Fruit fly (Drosophila melanogaster) whole organism, embryonic: ENCODE measurements around the gene CG4218.

Experiments used
- ATbp ChIP-seq: fragments of 200-800 bp; sonication (Bioruptor generic); optimal IDR thresholded peaks from 2 replicates; lab custom pipeline; 2017; ENCODE audit warnings: missing biosample characterization, mild to moderate bottlenecking, missing genetic modification characterization, missing genetic modification reagents
- Abd-B ChIP-seq: fragments of 200-800 bp; sonication (Bioruptor generic); optimal IDR thresholded peaks from 2 replicates; lab custom pipeline; 2018; ENCODE audit warnings: missing biosample characterization, mild to moderate bottlenecking, missing genetic modification characterization, moderate library complexity
- Aef1 ChIP-seq: fragments of 200-800 bp; sonication (Bioruptor generic); IDR thresholded peaks from 3 replicates; pipeline ENCODE4 v1.3.6; 2022; ENCODE audit warnings: missing biosample characterization, missing genetic modification characterization
- Asciz ChIP-seq: fragments of 200-800 bp; sonication (Bioruptor generic); optimal IDR thresholded peaks from 2 replicates; lab custom pipeline; 2017; ENCODE audit warnings: missing biosample characterization, mild to moderate bottlenecking, missing genetic modification characterization, missing genetic modification reagents
- CG10147 ChIP-seq: fragments of 200-800 bp; sonication (Bioruptor generic); optimal IDR thresholded peaks from 2 replicates; lab custom pipeline; 2019; ENCODE audit warnings: missing biosample characterization, mild to moderate bottlenecking, missing genetic modification characterization, moderate library complexity
- CG10654 ChIP-seq: fragments of 200-800 bp; sonication (Bioruptor generic); optimal IDR thresholded peaks from 2 replicates; lab custom pipeline; 2016; ENCODE audit warnings: missing biosample characterization, missing genetic modification characterization
- CG11696 ChIP-seq: fragments of 200-800 bp; sonication (Bioruptor generic); IDR thresholded peaks from 2 replicates; pipeline ENCODE4 v1.3.6; 2022; ENCODE audit warnings: missing biosample characterization, missing genetic modification characterization
- CG1233 ChIP-seq: fragments of 200-800 bp; sonication (Bioruptor generic); optimal IDR thresholded peaks from 4 replicates; lab custom pipeline; 2018; ENCODE audit warnings: missing biosample characterization, mild to moderate bottlenecking, missing genetic modification characterization
- CG15601 ChIP-seq: fragments of 200-800 bp; sonication (Bioruptor generic); optimal IDR thresholded peaks from 3 replicates; lab custom pipeline; 2019; ENCODE audit warnings: missing biosample characterization, mild to moderate bottlenecking, missing genetic modification characterization, moderate library complexity
- CG16815 ChIP-seq: fragments of 200-800 bp; sonication (Bioruptor generic); optimal IDR thresholded peaks from 3 replicates; lab custom pipeline; 2017; ENCODE audit warnings: missing biosample characterization, mild to moderate bottlenecking, missing genetic modification characterization
- CG17359 ChIP-seq: fragments of 200-800 bp; sonication (Bioruptor generic); optimal IDR thresholded peaks from 3 replicates; lab custom pipeline; 2018; ENCODE audit warnings: missing biosample characterization, mild to moderate bottlenecking, missing genetic modification characterization, moderate library complexity
- CG17568 ChIP-seq: fragments of 200-800 bp; sonication (Bioruptor generic); optimal IDR thresholded peaks from 2 replicates; lab custom pipeline; 2018; ENCODE audit warnings: missing biosample characterization, mild to moderate bottlenecking, missing genetic modification characterization, moderate library complexity
- CG17912 ChIP-seq: fragments of 200-800 bp; sonication (Bioruptor generic); optimal IDR thresholded peaks from 2 replicates; lab custom pipeline; 2018; ENCODE audit warnings: missing biosample characterization, mild to moderate bottlenecking, missing genetic modification characterization
- CG31388 ChIP-seq: fragments of 200-800 bp; sonication (Bioruptor generic); optimal IDR thresholded peaks from 2 replicates; lab custom pipeline; 2016; ENCODE audit warnings: missing biosample characterization, missing genetic modification characterization
- CG33213 ChIP-seq: fragments of 200-800 bp; sonication (Bioruptor generic); optimal IDR thresholded peaks from 3 replicates; lab custom pipeline; 2016; ENCODE audit warnings: missing biosample characterization, missing genetic modification characterization
- CG3407 ChIP-seq: fragments of 200-800 bp; sonication (Bioruptor generic); optimal IDR thresholded peaks from 2 replicates; lab custom pipeline; 2018; ENCODE audit warnings: missing biosample characterization, mild to moderate bottlenecking, missing genetic modification characterization
- CG3847 ChIP-seq: fragments of 200-800 bp; sonication (Bioruptor generic); IDR thresholded peaks from 2 replicates; pipeline ENCODE4 v1.3.6; 2022; ENCODE audit warnings: missing biosample characterization, missing genetic modification characterization
- CG3995 ChIP-seq: fragments of 200-800 bp; sonication (Bioruptor generic); optimal IDR thresholded peaks from 3 replicates; lab custom pipeline; 2016; ENCODE audit warnings: missing biosample characterization, missing genetic modification characterization
- CG5953 ChIP-seq: fragments of 200-800 bp; sonication (Bioruptor generic); IDR thresholded peaks from 2 replicates; pipeline ENCODE4 v1.3.6; 2022; ENCODE audit warnings: missing biosample characterization, missing genetic modification characterization
- CG7556 ChIP-seq: fragments of 200-800 bp; sonication (Bioruptor generic); optimal IDR thresholded peaks from 2 replicates; lab custom pipeline; 2017; ENCODE audit warnings: missing biosample characterization, mild to moderate bottlenecking, missing genetic modification characterization
- CG7745 ChIP-seq: fragments of 200-800 bp; sonication (Bioruptor generic); optimal IDR thresholded peaks from 2 replicates; lab custom pipeline; 2018; ENCODE audit warnings: missing biosample characterization, mild to moderate bottlenecking, missing genetic modification characterization, moderate library complexity
- CG8944 ChIP-seq: fragments of 200-800 bp; sonication (Bioruptor generic); optimal IDR thresholded peaks from 3 replicates; lab custom pipeline; 2016; ENCODE audit warnings: missing biosample characterization, missing genetic modification characterization
- CkIIα-i1 ChIP-seq: fragments of 200-800 bp; sonication (Bioruptor generic); IDR thresholded peaks from 2 replicates; pipeline ENCODE4 v1.3.6; 2022; ENCODE audit warnings: missing biosample characterization, missing genetic modification characterization
- Dad ChIP-seq: fragments of 200-800 bp; sonication (Bioruptor generic); optimal IDR thresholded peaks from 3 replicates; lab custom pipeline; 2016; ENCODE audit warnings: missing biosample characterization, missing genetic modification characterization
- Deaf1 ChIP-seq: fragments of 200-800 bp; optimal IDR thresholded peaks from 3 replicates; lab custom pipeline; 2019; ENCODE audit warnings: missing biosample characterization, mild to moderate bottlenecking, missing genetic modification characterization, moderate library complexity
- Ets97D ChIP-seq: fragments of 200-800 bp; sonication (Bioruptor generic); optimal IDR thresholded peaks from 3 replicates; lab custom pipeline; 2016; ENCODE audit warnings: missing biosample characterization, missing genetic modification characterization
- Fer2 ChIP-seq: fragments of 200-800 bp; sonication (Bioruptor generic); optimal IDR thresholded peaks from 2 replicates; lab custom pipeline; 2018; ENCODE audit warnings: missing biosample characterization, mild to moderate bottlenecking, missing genetic modification characterization, moderate library complexity
- Gug ChIP-seq: fragments of 200-800 bp; sonication (Bioruptor generic); IDR thresholded peaks from 4 replicates; pipeline ENCODE4 v1.3.6; 2022; ENCODE audit warnings: missing biosample characterization, missing genetic modification characterization
- Kr ChIP-seq: fragments of 200-800 bp; sonication (Bioruptor generic); optimal IDR thresholded peaks from 2 replicates; lab custom pipeline; 2017; ENCODE audit warnings: missing biosample characterization, mild to moderate bottlenecking, missing genetic modification characterization
- Rfx ChIP-seq: fragments of 200-800 bp; sonication (Bioruptor generic); IDR thresholded peaks from 2 replicates; pipeline ENCODE4 v1.3.6; 2022; ENCODE audit warnings: missing biosample characterization, missing genetic modification characterization
- Tbp ChIP-seq: fragments of >200 bp; optimal IDR thresholded peaks from 2 replicates; lab custom pipeline; 2018; ENCODE audit warnings: missing biosample characterization, missing genetic modification characterization
- Vsx1 ChIP-seq: fragments of 200-800 bp; sonication (Bioruptor generic); optimal IDR thresholded peaks from 2 replicates; lab custom pipeline; 2017; ENCODE audit warnings: missing biosample characterization, mild to moderate bottlenecking, missing genetic modification characterization, missing genetic modification reagents
- ara ChIP-seq: fragments of 200-800 bp; sonication (Bioruptor generic); IDR thresholded peaks from 2 replicates; pipeline ENCODE4 v1.3.6; 2022; ENCODE audit warnings: missing biosample characterization, missing genetic modification characterization
- ase ChIP-seq: fragments of 200-800 bp; sonication (Bioruptor generic); IDR thresholded peaks from 3 replicates; pipeline ENCODE4 v1.3.6; 2022; ENCODE audit warnings: missing biosample characterization, missing genetic modification characterization
- ash1 ChIP-seq: fragments of 200-800 bp; sonication (Bioruptor generic); optimal IDR thresholded peaks from 2 replicates; lab custom pipeline; 2018; ENCODE audit warnings: missing biosample characterization, mild to moderate bottlenecking, missing genetic modification characterization
- bigmax ChIP-seq: fragments of 200-800 bp; sonication (Bioruptor generic); optimal IDR thresholded peaks from 2 replicates; lab custom pipeline; 2018; ENCODE audit warnings: missing biosample characterization, mild to moderate bottlenecking, missing genetic modification characterization
- cas ChIP-seq: fragments of 200-800 bp; sonication (Bioruptor generic); IDR thresholded peaks from 2 replicates; pipeline ENCODE4 v1.3.6; 2022; ENCODE audit warnings: missing biosample characterization, missing genetic modification characterization
- dati ChIP-seq: fragments of 200-800 bp; sonication (Bioruptor generic); IDR thresholded peaks from 2 replicates; pipeline ENCODE4 v1.3.6; 2022; ENCODE audit warnings: missing biosample characterization, missing genetic modification characterization
- eyg ChIP-seq: fragments of 200-800 bp; sonication (Bioruptor generic); optimal IDR thresholded peaks from 3 replicates; lab custom pipeline; 2016; ENCODE audit warnings: missing biosample characterization, missing genetic modification characterization
- ftz-f1 ChIP-seq: fragments of 200-800 bp; sonication (Bioruptor generic); optimal IDR thresholded peaks from 2 replicates; lab custom pipeline; 2016; ENCODE audit warnings: missing biosample characterization, missing genetic modification characterization
- gcm2 ChIP-seq: fragments of 200-800 bp; sonication (Bioruptor generic); optimal IDR thresholded peaks from 2 replicates; lab custom pipeline; 2016; ENCODE audit warnings: missing biosample characterization, missing genetic modification characterization
- gt ChIP-seq: fragments of 200-800 bp; sonication (Bioruptor generic); IDR thresholded peaks from 2 replicates; pipeline ENCODE4 v1.3.6; 2022; ENCODE audit warnings: missing biosample characterization, missing genetic modification characterization
- lilli ChIP-seq: fragments of 200-800 bp; sonication (Bioruptor generic); optimal IDR thresholded peaks from 3 replicates; lab custom pipeline; 2016; ENCODE audit warnings: missing biosample characterization, missing genetic modification characterization
- maf-S ChIP-seq: fragments of 200-800 bp; sonication (Bioruptor generic); optimal IDR thresholded peaks from 2 replicates; lab custom pipeline; 2016; ENCODE audit warnings: missing biosample characterization, missing genetic modification characterization
- so ChIP-seq: fragments of 200-800 bp; sonication (Bioruptor generic); IDR thresholded peaks from 3 replicates; pipeline ENCODE4 v1.3.6; 2022; ENCODE audit warnings: missing biosample characterization, missing genetic modification characterization
- sqz ChIP-seq: fragments of 200-800 bp; sonication (Bioruptor generic); optimal IDR thresholded peaks from 3 replicates; lab custom pipeline; 2018; ENCODE audit warnings: missing biosample characterization, mild to moderate bottlenecking, missing genetic modification characterization
- sr ChIP-seq: fragments of 200-800 bp; sonication (Bioruptor generic); IDR thresholded peaks from 3 replicates; pipeline ENCODE4 v1.3.6; 2022; ENCODE audit warnings: missing biosample characterization, missing genetic modification characterization
- tio ChIP-seq: fragments of 200-800 bp; sonication (Bioruptor generic); optimal IDR thresholded peaks from 2 replicates; lab custom pipeline; 2017; ENCODE audit warnings: missing biosample characterization, missing genetic modification characterization, inconsistent platforms
- tna ChIP-seq: fragments of 200-800 bp; sonication (Bioruptor generic); IDR thresholded peaks from 2 replicates; pipeline ENCODE4 v1.3.6; 2022; ENCODE audit warnings: missing biosample characterization, missing genetic modification characterization; ENCODE audit not compliant: partially characterized antibody
- ttk ChIP-seq: fragments of 200-800 bp; sonication (Bioruptor generic); IDR thresholded peaks from 2 replicates; pipeline ENCODE4 v2.1.2; 2022; ENCODE audit warnings: missing biosample characterization, missing genetic modification characterization

The CG4218 gene

DNA sequence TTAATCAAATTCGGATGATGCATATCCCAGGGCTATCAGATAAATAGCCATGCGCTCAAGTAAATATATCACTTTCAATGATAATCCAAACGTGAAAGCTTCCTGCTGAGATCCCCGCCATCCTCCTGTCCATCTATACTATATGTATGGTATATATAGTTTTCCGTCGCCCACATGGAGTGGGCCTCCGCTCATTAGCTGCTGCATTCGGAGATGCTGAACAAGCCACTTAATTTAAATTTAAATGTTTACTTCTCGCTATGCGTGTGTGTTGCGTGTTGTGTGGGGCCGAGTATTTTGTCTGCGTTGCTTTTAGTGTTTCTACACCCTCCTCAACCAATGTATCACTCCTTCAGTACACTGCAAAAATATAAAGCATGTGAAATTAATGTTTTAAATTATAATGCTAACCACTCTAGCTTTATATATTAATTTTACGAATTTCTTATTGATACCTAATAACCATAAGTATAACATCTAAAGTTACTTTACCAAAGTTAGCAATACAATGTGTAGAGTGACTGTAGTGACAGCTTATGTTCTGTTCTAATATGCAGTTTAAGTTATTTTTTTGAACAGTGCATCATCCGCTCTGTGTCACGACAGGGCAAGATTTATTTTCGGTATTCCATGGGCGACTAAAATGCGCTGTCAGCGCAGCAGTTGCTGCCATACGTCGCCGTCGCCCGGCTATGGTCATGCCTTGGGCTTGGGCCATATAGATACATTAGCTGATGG lies 2.1 kb downstream of the CG4218 start (continued):
- TF ChIP-seq CG33213 (GFP tag; lab: Kevin White, UChicago) (peak; percentile 33), ash1 (GFP tag; lab: Kevin White, UChicago) (no peak), CG1233 (peak; percentile 84), CG16815 (GFP tag; lab: Kevin White, UChicago) (peak; percentile 87), Dad (GFP tag; lab: Kevin White, UChicago) (peak; percentile 62), gt (GFP tag; lab: Robert Waterston, UW) (no peak), cas (no peak), maf-S (GFP tag; lab: Kevin White, UChicago) (peak; percentile 58), sqz (GFP tag; lab: Kevin White, UChicago) (peak; percentile 74), CG31388 (GFP tag; lab: Kevin White, UChicago) (peak; percentile 73), ftz-f1 (GFP tag; lab: Kevin White, UChicago) (no peak), Asciz (GFP tag; lab: Kevin White, UChicago) (peak; percentile 87), CG17568 (GFP tag; lab: Kevin White, UChicago) (peak; percentile 66), CG5953 (GFP tag; lab: Robert Waterston, UW) (peak; percentile 66; the same call in 1 of the 2 replicates), Tbp (no peak), CG3995 (GFP tag; lab: Kevin White, UChicago) (no peak), gcm2 (GFP tag; lab: Kevin White, UChicago) (peak; percentile 55), CG8944 (GFP tag; lab: Kevin White, UChicago) (peak; percentile 74), tna (GFP tag; lab: Robert Waterston, UW) (no peak), Abd-B (peak; percentile 87), tio (GFP tag; lab: Kevin White, UChicago) (peak; percentile 86), dati (0 out of 2 replicates have a peak, but pooled peaks have one; percentile 8), CkIIα-i1 (GFP tag; lab: Robert Waterston, UW) (no peak), CG17359 (tag; lab: Kevin White, UChicago) (peak; percentile 92), Kr (GFP tag; lab: Kevin White, UChicago) (no peak), Fer2 (tag; lab: Kevin White, UChicago) (peak; percentile 37), lilli (GFP tag; lab: Kevin White, UChicago) (peak; percentile 71), ATbp (GFP tag; lab: Kevin White, UChicago) (peak; percentile 91), Deaf1 (tag; lab: Kevin White, UChicago) (peak; percentile 69), CG3407 (GFP tag; lab: Kevin White, UChicago) (peak; percentile 88), CG17912 (GFP tag; lab: Kevin White, UChicago) (peak; percentile 28), Ets97D (GFP tag; lab: Kevin White, UChicago) (peak; percentile 24), eyg (peak; percentile 64), Vsx1 (GFP tag; lab: Kevin White, UChicago) (peak; percentile 72), CG10147 (peak; percentile 59), CG11696 (no peak; the same call in 1 of the 2 replicates), CG7745 (no peak), bigmax (GFP tag; lab: Kevin White, UChicago) (no peak), ara (GFP tag; lab: Robert Waterston, UW) (peak; percentile 84), so (GFP tag; lab: Robert Waterston, UW) (peak; percentile 77; the same call in 1 of the 3 replicates), Aef1 (peak; percentile 57; the same call in 2 of the 3 replicates), Gug (peak; percentile 55; the same call in 2 of the 4 replicates), Rfx (GFP tag; lab: Robert Waterston, UW) (peak; percentile 48), CG10654 (GFP tag; lab: Kevin White, UChicago) (peak; percentile 81), sr (GFP tag; lab: Robert Waterston, UW) (peak; percentile 97), ttk (GFP tag; lab: Robert Waterston, UW) (peak; percentile 80), CG7556 (GFP tag; lab: Kevin White, UChicago) (peak; percentile 94), CG3847 (GFP tag; lab: Robert Waterston, UW) (peak; percentile 31), ase (GFP tag; lab: Robert Waterston, UW) (peak; percentile 77), CG15601 (peak; percentile 93)
